Fruit fly (Drosophila melanogaster): ENCODE measurements around the gene CG17030.
A peak's percentile ranks its signal among the peaks of the same experiment; 100 is the strongest.

The CG17030 gene

DNA sequence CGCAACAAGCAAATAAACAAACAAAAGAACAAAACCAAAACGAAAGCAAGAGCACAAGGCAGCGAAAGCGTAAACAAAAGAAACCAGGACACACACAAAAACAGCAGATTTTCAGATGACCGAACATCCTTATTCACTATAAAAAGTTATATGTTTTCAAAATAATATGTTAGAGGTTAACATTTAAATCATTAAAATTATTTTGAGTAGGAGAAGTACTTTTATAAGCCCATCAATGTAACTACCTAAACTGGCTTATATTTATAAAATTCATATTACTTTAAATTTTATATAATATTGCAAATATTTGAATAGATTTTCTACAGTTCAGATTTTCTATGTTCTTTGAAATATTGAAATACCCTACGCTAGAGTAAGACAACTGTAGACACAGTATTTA is 13.8 kb downstream of the CG17030 start (continued):
- peak; percentile 6 for TF ChIP-seq Sox102F (GFP tag; optimal IDR thresholded peaks at IDR 0.05)
- TF ChIP-seq Antp (GFP tag; optimal IDR thresholded peaks at IDR 0.05) = no peak
- no peak for TF ChIP-seq CG4360 (GFP tag; IDR thresholded peaks at IDR 0.05)
- TF ChIP-seq Dll (GFP tag; IDR thresholded peaks at IDR 0.05; ENCODE audit: partially characterized antibody) = no peak
- TF ChIP-seq CG7839 (tag; optimal IDR thresholded peaks at IDR 0.05) = peak; percentile 43
- no peak for TF ChIP-seq Xbp1 (GFP tag; optimal IDR thresholded peaks at IDR 0.05)
- TF ChIP-seq CG17361 (GFP tag; IDR thresholded peaks at IDR 0.05) = 0 out of 3 replicates have a peak, but pooled peaks have one; percentile 9
- TF ChIP-seq Sox100B (GFP tag; optimal IDR thresholded peaks at IDR 0.05) = peak; percentile 10
- TF ChIP-seq CG10654 (GFP tag; optimal IDR thresholded peaks at IDR 0.05) = no peak
- no peak for TF ChIP-seq CG30020 (tag; optimal IDR thresholded peaks at IDR 0.05)
- TF ChIP-seq sens-2 (GFP tag; IDR thresholded peaks at IDR 0.05) = no peak
- TF ChIP-seq esg (GFP tag; conservative IDR thresholded peaks at IDR 0.05) = no peak
- no peak for TF ChIP-seq CG13296 (GFP tag; optimal IDR thresholded peaks at IDR 0.05)
- no peak for TF ChIP-seq CG14014 (GFP tag; IDR thresholded peaks at IDR 0.05)
- TF ChIP-seq CoRest (tag; optimal IDR thresholded peaks at IDR 0.05) = peak; percentile 16
- no peak for TF ChIP-seq CG1603 (tag; optimal IDR thresholded peaks at IDR 0.05)
- TF ChIP-seq CG11504 (tag; optimal IDR thresholded peaks at IDR 0.05) = peak; percentile 46
- TF ChIP-seq run (tag; optimal IDR thresholded peaks at IDR 0.05) = no peak
- peak; percentile 17 for TF ChIP-seq nmo (GFP tag; optimal IDR thresholded peaks at IDR 0.05)
- no peak for TF ChIP-seq chif (GFP tag; optimal IDR thresholded peaks at IDR 0.05)
- TF ChIP-seq dmrt11E (tag; optimal IDR thresholded peaks at IDR 0.05) = no peak
- peak; percentile 10 for TF ChIP-seq CG13424 (tag; optimal IDR thresholded peaks at IDR 0.05)
- no peak for TF ChIP-seq ato (GFP tag; IDR thresholded peaks at IDR 0.05; ENCODE audit: partially characterized antibody)
- no peak for TF ChIP-seq Ssrp (tag; optimal IDR thresholded peaks at IDR 0.05)
- no peak for TF ChIP-seq CG6272 (GFP tag; IDR thresholded peaks at IDR 0.05)
- TF ChIP-seq CG17186 (GFP tag; optimal IDR thresholded peaks at IDR 0.05) = no peak
- TF ChIP-seq mirr (GFP tag; optimal IDR thresholded peaks at IDR 0.05) = no peak
- no peak for TF ChIP-seq Nf-YB (GFP tag; optimal IDR thresholded peaks at IDR 0.05)
- no peak for TF ChIP-seq Opbp (GFP tag; IDR thresholded peaks at IDR 0.05; ENCODE audit: partially characterized antibody)
- TF ChIP-seq Hsf (GFP tag; optimal IDR thresholded peaks at IDR 0.05) = no peak
- TF ChIP-seq CG6791 (GFP tag; IDR thresholded peaks at IDR 0.05; ENCODE audit: partially characterized antibody) = no peak
- no peak for TF ChIP-seq CG9727 (GFP tag; optimal IDR thresholded peaks at IDR 0.05)
- no peak for TF ChIP-seq Camta (GFP tag; optimal IDR thresholded peaks at IDR 0.05)
- no peak for TF ChIP-seq CG9797 (GFP tag; optimal IDR thresholded peaks at IDR 0.05)
- no peak for TF ChIP-seq CG3726 (GFP tag; IDR thresholded peaks at IDR 0.05)
- no peak for TF ChIP-seq Dek (tag; optimal IDR thresholded peaks at IDR 0.05)
- TF ChIP-seq CkIIα-i1 (GFP tag; IDR thresholded peaks at IDR 0.05) = no peak
- TF ChIP-seq nerfin-1 (tag; optimal IDR thresholded peaks at IDR 0.05) = no peak
- no peak for TF ChIP-seq crp (GFP tag; optimal IDR thresholded peaks at IDR 0.05)
- no peak for TF ChIP-seq fd3F (GFP tag; optimal IDR thresholded peaks at IDR 0.05)
- peak; percentile 43 for TF ChIP-seq gem (tag; optimal IDR thresholded peaks at IDR 0.05)
- no peak for TF ChIP-seq pan (optimal IDR thresholded peaks at IDR 0.05)
- no peak for TF ChIP-seq pan (GFP tag; optimal IDR thresholded peaks at IDR 0.05 in 1 of 2, IDR thresholded peaks at IDR 0.05 in 1 of 2)
- TF ChIP-seq CG18599 (GFP tag; optimal IDR thresholded peaks at IDR 0.05) = peak; percentile 21
- TF ChIP-seq peb (GFP tag; IDR thresholded peaks at IDR 0.05) = no peak
- peak; percentile 18 for TF ChIP-seq Hmr (GFP tag; optimal IDR thresholded peaks at IDR 0.05)
- TF ChIP-seq tgo (GFP tag; IDR thresholded peaks at IDR 0.05) = no peak
- TF ChIP-seq H15 (GFP tag; IDR thresholded peaks at IDR 0.05) = no peak
- peak; percentile 47 for TF ChIP-seq grau (tag; optimal IDR thresholded peaks at IDR 0.05)
- no peak for TF ChIP-seq Deaf1 (tag; optimal IDR thresholded peaks at IDR 0.05)

All from whole organism, embryonic.